Worm (Caenorhabditis elegans) whole organism, L4/young adult: Measurements from ENCODE around the gene ckb-1.

Experiments
- W03F9.2 ChIP-seq: fragments of 150-350 bp; optimal IDR thresholded peaks from 2 replicates; lab custom pipeline; 2014; ENCODE audit warnings: missing biosample characterization, missing genetic modification characterization
- dao-5 ChIP-seq: sonication (generic microtip); optimal IDR thresholded peaks from 2 replicates; lab custom pipeline; 2016; ENCODE audit warnings: missing genotype, missing genetic modification characterization, moderate library complexity, missing compliant biosample characterization
- him-1 ChIP-seq: sonication (generic microtip); optimal IDR thresholded peaks from 2 replicates; lab custom pipeline; 2016; ENCODE audit warnings: missing genotype, missing genetic modification reagents, missing genetic modification characterization, missing compliant biosample characterization

DNA sequence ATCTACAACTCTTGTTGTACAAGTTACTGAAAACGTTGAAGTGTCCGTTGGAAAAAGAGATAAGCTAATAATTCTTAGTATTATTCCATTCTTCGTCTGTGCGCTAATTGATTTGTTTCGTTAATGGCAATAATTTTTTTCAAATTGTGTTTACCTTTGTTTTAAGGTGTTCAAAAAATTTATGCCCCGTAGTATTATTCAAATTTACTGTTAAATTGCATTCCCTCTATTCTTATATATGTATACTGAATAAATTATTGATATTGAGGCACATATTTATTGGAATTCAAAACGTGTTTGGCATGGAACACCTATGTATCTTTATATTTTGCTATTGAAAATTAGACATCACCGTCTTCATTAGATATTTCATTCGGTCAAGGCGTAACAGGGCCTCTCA lies 9.8 kb downstream of the ckb-1 start, which contains the start of gene pals-26:
- TF ChIP-seq W03F9.2 (tag; lab: Kevin White, UChicago) (no peak), him-1 (tag; lab: Kevin White, UChicago) (no peak), dao-5 (tag; lab: Kevin White, UChicago) (no peak)
